Worm (Caenorhabditis elegans) whole organism, dauer: ENCODE results near the gene cut-6.

Experiments
- unc-62 ChIP-seq: sonication (generic microtip); optimal IDR thresholded peaks from 2 replicates; lab custom pipeline; 2017; ENCODE audit warnings: missing biosample characterization, missing genetic modification reagents, missing genetic modification characterization

Gene cut-6

DNA sequence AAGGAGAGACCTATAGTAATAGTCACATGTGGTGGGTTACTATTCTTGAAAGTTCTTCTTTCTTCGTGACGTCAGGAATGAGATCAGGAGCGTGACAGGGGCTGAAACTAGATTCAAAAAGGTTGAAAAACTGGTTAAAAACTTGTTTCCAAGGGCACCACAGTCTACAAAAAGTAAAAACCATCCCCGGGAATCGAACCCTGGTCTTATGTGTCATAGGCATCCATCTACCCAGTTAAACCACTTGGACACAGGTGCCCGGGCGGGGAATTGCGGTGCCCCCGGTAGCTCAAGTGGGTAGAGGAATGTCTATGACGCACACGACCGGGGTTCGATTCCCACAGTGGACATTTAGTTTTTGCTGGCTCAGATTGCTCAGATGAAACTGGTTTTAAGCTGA is 46.0 kb downstream of the cut-6 start:
- TF ChIP-seq unc-62 (GFP tag; lab: Kevin White, UChicago) = no peak

DNA sequence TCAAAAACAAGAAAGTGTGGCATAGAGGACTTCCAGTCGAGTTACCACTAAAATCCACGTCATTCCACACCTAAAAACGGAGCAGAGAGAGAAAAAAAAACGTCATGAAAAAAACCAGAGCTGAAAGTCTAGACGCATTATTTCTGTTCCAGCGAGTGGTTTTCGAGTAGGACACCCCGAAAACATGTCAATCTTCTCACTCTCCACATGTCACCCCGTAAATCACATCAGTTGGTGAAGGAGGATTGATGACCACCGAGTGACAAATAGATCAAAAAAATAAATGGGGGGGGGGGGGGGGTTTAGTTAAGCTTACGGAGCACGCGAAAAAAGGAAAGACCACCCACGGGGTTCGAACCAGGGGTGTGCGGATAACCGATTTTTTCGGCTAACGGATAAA is 46.5 kb downstream of the cut-6 start:
- no peak for TF ChIP-seq unc-62 (GFP tag; lab: Kevin White, UChicago)

DNA sequence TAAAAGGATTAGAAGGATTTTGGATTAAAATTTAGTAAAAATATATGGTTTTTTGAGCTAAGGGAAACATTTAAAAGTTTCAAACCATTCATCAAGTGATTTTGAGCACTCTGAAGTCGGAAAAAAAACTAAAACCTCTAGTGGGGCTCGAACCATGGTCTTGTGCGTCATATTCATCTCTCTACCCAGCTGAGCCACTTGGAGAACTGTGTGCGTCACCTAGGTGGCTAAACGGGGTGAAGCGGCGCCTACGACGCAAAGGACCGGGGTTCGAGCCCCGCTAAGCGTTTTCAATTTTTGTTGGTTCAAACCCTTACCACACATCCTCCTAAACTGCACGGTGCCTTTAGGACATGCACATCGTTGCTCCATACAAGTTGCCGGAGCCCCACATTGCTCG is 49.1 kb downstream of the cut-6 start:
- TF ChIP-seq unc-62 (GFP tag; lab: Kevin White, UChicago) = no peak

DNA sequence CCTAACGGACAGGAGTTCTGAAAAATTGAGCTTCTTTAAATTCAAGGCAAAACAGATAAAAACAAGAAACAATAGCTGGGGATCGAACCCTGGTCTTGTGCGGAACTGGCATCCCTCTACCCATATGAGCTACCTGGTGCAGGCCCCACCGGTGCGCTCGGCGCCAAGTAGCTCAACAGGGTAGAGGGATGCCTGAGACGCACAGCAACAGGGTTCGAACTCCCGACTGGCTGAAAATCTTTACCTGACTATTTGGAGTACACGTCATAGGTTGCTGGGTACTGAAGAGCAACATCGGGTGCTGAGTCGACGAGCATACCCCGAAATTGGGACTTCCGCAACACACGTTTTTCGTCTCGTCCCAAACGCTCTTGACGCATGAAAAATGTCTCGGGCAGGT is 51.6 kb downstream of the cut-6 start:
- no peak for TF ChIP-seq unc-62 (GFP tag; lab: Kevin White, UChicago)
